Worm (Caenorhabditis elegans) whole organism, young adult: ENCODE data around the gene str-19.

Experiments used
- C06A6.2 ChIP-seq: fragments of 200-800 bp; sonication (Bioruptor generic); conservative IDR thresholded peaks from 2 replicates; pipeline ENCODE4 v1.3.6; 2022; ENCODE audit warnings: missing genetic modification characterization, missing compliant biosample characterization
- C17E4.6 ChIP-seq: fragments of 200-800 bp; sonication (Bioruptor generic); IDR thresholded peaks from 2 replicates; pipeline ENCODE4 v1.3.6; 2022; ENCODE audit warnings: missing genetic modification reagents, missing genetic modification characterization, missing compliant biosample characterization
- D2030.7 ChIP-seq: fragments of 200-800 bp; sonication (Bioruptor generic); IDR thresholded peaks from 2 replicates; pipeline ENCODE4 v1.3.6; 2022; ENCODE audit warnings: missing genetic modification reagents, missing genetic modification characterization, missing compliant biosample characterization
- F10E7.11 ChIP-seq: sonication (generic microtip); optimal IDR thresholded peaks from 2 replicates; lab custom pipeline; 2017; ENCODE audit warnings: mild to moderate bottlenecking, missing genetic modification characterization, moderate library complexity, missing compliant biosample characterization
- F33H1.4 ChIP-seq: fragments of 200-800 bp; sonication (Bioruptor generic); IDR thresholded peaks from 2 replicates; pipeline ENCODE4 v1.3.6; 2022; ENCODE audit warnings: missing genetic modification reagents, missing genetic modification characterization, missing compliant biosample characterization
- F49E8.2 ChIP-seq: sonication (generic microtip); optimal IDR thresholded peaks from 3 replicates; lab custom pipeline; 2017; ENCODE audit warnings: missing genetic modification characterization, mild to moderate bottlenecking, missing compliant biosample characterization, antibody characterized with exemption, moderate library complexity; ENCODE audit not compliant: insufficient read depth
- F55B11.4 ChIP-seq: sonication (generic microtip); optimal IDR thresholded peaks from 2 replicates; lab custom pipeline; 2016; ENCODE audit warnings: missing compliant biosample characterization, missing genetic modification characterization, borderline replicate concordance; ENCODE audit not compliant: insufficient read depth
- K11D2.4 ChIP-seq: fragments of 200-800 bp; sonication (Bioruptor generic); IDR thresholded peaks from 2 replicates; pipeline ENCODE4 v1.3.6; 2022; ENCODE audit warnings: missing genetic modification reagents, missing genetic modification characterization, missing compliant biosample characterization
- K12H6.12 ChIP-seq: fragments of 200-800 bp; sonication (Bioruptor generic); optimal IDR thresholded peaks from 2 replicates; lab custom pipeline; 2018; ENCODE audit warnings: mild to moderate bottlenecking, missing genetic modification characterization, missing compliant biosample characterization
- Y53G8AR.9 ChIP-seq: fragments of 200-800 bp; sonication (Bioruptor generic); conservative IDR thresholded peaks from 2 replicates; pipeline ENCODE4 v1.3.6; 2022; ENCODE audit warnings: missing genetic modification reagents, missing genetic modification characterization, missing compliant biosample characterization
- Y56A3A.18 ChIP-seq: fragments of 200-800 bp; sonication (Bioruptor generic); IDR thresholded peaks from 2 replicates; pipeline ENCODE4 v1.3.6; 2022; ENCODE audit warnings: missing genetic modification reagents, missing genetic modification characterization, missing compliant biosample characterization
- Y67H2A.10 ChIP-seq: fragments of 200-800 bp; sonication (Bioruptor generic); conservative IDR thresholded peaks from 2 replicates; pipeline ENCODE4 v1.3.6; 2022; ENCODE audit warnings: missing genetic modification reagents, missing genetic modification characterization, missing compliant biosample characterization
- Y95B8A.8 ChIP-seq: fragments of 200-800 bp; sonication (Bioruptor generic); IDR thresholded peaks from 2 replicates; pipeline ENCODE4 v1.3.6; 2022; ENCODE audit warnings: missing genetic modification reagents, missing genetic modification characterization, missing compliant biosample characterization
- atf-7 ChIP-seq: sonication (generic microtip); optimal IDR thresholded peaks from 2 replicates; lab custom pipeline; 2017; ENCODE audit warnings: mild to moderate bottlenecking, missing genetic modification characterization, missing compliant biosample characterization
- attf-5 ChIP-seq: fragments of 200-800 bp; sonication (Bioruptor generic); optimal IDR thresholded peaks from 2 replicates; lab custom pipeline; 2018; ENCODE audit warnings: mild to moderate bottlenecking, missing genetic modification characterization, missing compliant biosample characterization
- ccch-3 ChIP-seq: fragments of 200-800 bp; sonication (Bioruptor generic); optimal IDR thresholded peaks from 2 replicates; lab custom pipeline; 2018; ENCODE audit warnings: mild to moderate bottlenecking, missing genetic modification characterization, missing compliant biosample characterization
- ceh-100 ChIP-seq: fragments of 200-800 bp; sonication (Bioruptor generic); IDR thresholded peaks from 2 replicates; pipeline ENCODE4 v1.3.6; 2022; ENCODE audit warnings: missing genetic modification reagents, missing genetic modification characterization, missing compliant biosample characterization
- ceh-79 ChIP-seq: sonication (generic microtip); optimal IDR thresholded peaks from 2 replicates; lab custom pipeline; 2017; ENCODE audit warnings: mild to moderate bottlenecking, missing genetic modification characterization, missing compliant biosample characterization
- chd-7 ChIP-seq: sonication (generic microtip); optimal IDR thresholded peaks from 2 replicates; lab custom pipeline; 2016; ENCODE audit warnings: mild to moderate bottlenecking, missing genetic modification characterization, moderate library complexity, missing compliant biosample characterization
- dpff-1 ChIP-seq: sonication (generic microtip); optimal IDR thresholded peaks from 2 replicates; lab custom pipeline; 2017; ENCODE audit warnings: mild to moderate bottlenecking, missing genetic modification characterization, missing compliant biosample characterization
- hlh-12 ChIP-seq: sonication (generic microtip); optimal IDR thresholded peaks from 2 replicates; lab custom pipeline; 2016; ENCODE audit warnings: missing genetic modification characterization, missing compliant biosample characterization
- hlh-26 ChIP-seq: fragments of 200-800 bp; sonication (Bioruptor generic); conservative IDR thresholded peaks from 2 replicates; pipeline ENCODE4 v1.3.6; 2022; ENCODE audit warnings: missing genetic modification reagents, missing genetic modification characterization, missing compliant biosample characterization
- hmg-1.2 ChIP-seq: fragments of 200-800 bp; sonication (Bioruptor generic); IDR thresholded peaks from 2 replicates; pipeline ENCODE4 v1.3.6; 2022; ENCODE audit warnings: missing genetic modification reagents, missing genetic modification characterization, missing compliant biosample characterization
- hsf-1 ChIP-seq: fragments of 200-800 bp; sonication (Bioruptor generic); IDR thresholded peaks from 2 replicates; pipeline ENCODE4 v1.3.6; 2022; ENCODE audit warnings: missing genetic modification reagents, missing genetic modification characterization, missing compliant biosample characterization
- let-607 ChIP-seq, 2 experiments: fragments of 200-800 bp in 1 of 2; sonication (Bioruptor generic) in 1 of 2; sonication (generic microtip) in 1 of 2; optimal IDR thresholded peaks; 2 replicates each; lab custom pipeline; 2016 to 2018; ENCODE audit warnings: mild to moderate bottlenecking in 2 of 2, missing compliant biosample characterization in 2 of 2, missing genetic modification characterization in 2 of 2, moderate library complexity in 2 of 2, missing genotype in 1 of 2
- lin-54 ChIP-seq: fragments of 200-800 bp; sonication (Bioruptor generic); optimal IDR thresholded peaks from 2 replicates; lab custom pipeline; 2018; ENCODE audit warnings: mild to moderate bottlenecking, missing genetic modification characterization, missing compliant biosample characterization
- lsl-1 ChIP-seq: fragments of 200-800 bp; sonication (Bioruptor generic); optimal IDR thresholded peaks from 2 replicates; lab custom pipeline; 2018; ENCODE audit warnings: mild to moderate bottlenecking, missing genetic modification characterization, moderate library complexity, missing compliant biosample characterization
- lsy-27 ChIP-seq: sonication (generic microtip); optimal IDR thresholded peaks from 2 replicates; lab custom pipeline; 2017; ENCODE audit warnings: missing genetic modification characterization, mild to moderate bottlenecking, missing compliant biosample characterization, antibody characterized with exemption, missing genotype, borderline replicate concordance; ENCODE audit not compliant: insufficient read depth
- mel-28 ChIP-seq: sonication (generic microtip); optimal IDR thresholded peaks from 2 replicates; lab custom pipeline; 2016; ENCODE audit warnings: borderline replicate concordance, mild to moderate bottlenecking, missing genetic modification characterization, missing compliant biosample characterization
- mes-4 ChIP-seq: sonication (generic microtip); optimal IDR thresholded peaks from 2 replicates; lab custom pipeline; 2016; ENCODE audit warnings: missing genotype, missing genetic modification characterization, missing compliant biosample characterization
- nhr-179 ChIP-seq: sonication (generic microtip); optimal IDR thresholded peaks from 2 replicates; lab custom pipeline; 2016; ENCODE audit warnings: mild to moderate bottlenecking, missing genetic modification characterization, missing compliant biosample characterization
- rcor-1 ChIP-seq: fragments of 200-800 bp; sonication (Bioruptor generic); IDR thresholded peaks from 2 replicates; pipeline ENCODE4 v1.3.6; 2022; ENCODE audit warnings: missing genetic modification reagents, missing genetic modification characterization, missing compliant biosample characterization
- repo-1 ChIP-seq: sonication (generic microtip); optimal IDR thresholded peaks from 2 replicates; lab custom pipeline; 2017; ENCODE audit warnings: mild to moderate bottlenecking, missing genetic modification characterization, missing compliant biosample characterization
- snpc-1.3 ChIP-seq: sonication (generic microtip); optimal IDR thresholded peaks from 2 replicates; lab custom pipeline; 2017; ENCODE audit warnings: missing genetic modification characterization, mild to moderate bottlenecking, missing compliant biosample characterization, antibody characterized with exemption, moderate library complexity, missing genotype, missing genetic modification reagents; ENCODE audit not compliant: insufficient read depth
- snpc-4 ChIP-seq, 5 experiments: fragments of 150-350 bp in 1 of 5; sonication (generic microtip) in 4 of 5; optimal IDR thresholded peaks; 2 replicates each; lab custom pipeline; 2014 to 2018; ENCODE audit warnings: missing genetic modification characterization in 5 of 5, missing biosample characterization in 3 of 5, antibody characterized with exemption in 2 of 5, mild to moderate bottlenecking in 2 of 5, missing compliant biosample characterization in 2 of 5, missing genotype in 2 of 5, moderate library complexity in 2 of 5, missing genetic modification reagents in 1 of 5
- somi-1 ChIP-seq: fragments of 200-800 bp; sonication (Bioruptor generic); optimal IDR thresholded peaks from 2 replicates; lab custom pipeline; 2018; ENCODE audit warnings: mild to moderate bottlenecking, missing genetic modification characterization, missing compliant biosample characterization
- sptf-2 ChIP-seq: fragments of 200-800 bp; sonication (Bioruptor generic); optimal IDR thresholded peaks from 2 replicates; lab custom pipeline; 2018; ENCODE audit warnings: mild to moderate bottlenecking, missing genetic modification characterization, missing compliant biosample characterization
- tbp1 ChIP-seq: fragments of 200-800 bp; sonication (Bioruptor generic); optimal IDR thresholded peaks from 2 replicates; lab custom pipeline; 2018; ENCODE audit warnings: mild to moderate bottlenecking, missing genetic modification characterization, missing compliant biosample characterization
- tbx-9 ChIP-seq: sonication (generic microtip); optimal IDR thresholded peaks from 2 replicates; lab custom pipeline; 2016; ENCODE audit warnings: borderline replicate concordance, missing genetic modification characterization, inconsistent platforms, missing compliant biosample characterization
- unc-62 ChIP-seq: fragments of 150-350 bp; optimal IDR thresholded peaks from 2 replicates; lab custom pipeline; 2014; ENCODE audit warnings: missing biosample characterization, missing genetic modification reagents, missing genetic modification characterization
- xnd-1 ChIP-seq: sonication (generic microtip); optimal IDR thresholded peaks from 2 replicates; lab custom pipeline; 2016; ENCODE audit warnings: missing genotype, missing genetic modification reagents, missing genetic modification characterization, missing compliant biosample characterization
- ztf-22 ChIP-seq: fragments of 200-800 bp; sonication (Bioruptor generic); optimal IDR thresholded peaks from 2 replicates; lab custom pipeline; 2018; ENCODE audit warnings: mild to moderate bottlenecking, missing genetic modification characterization, moderate library complexity, missing compliant biosample characterization
- ztf-6 ChIP-seq: fragments of 200-800 bp; sonication (Bioruptor generic); IDR thresholded peaks from 2 replicates; pipeline ENCODE4 v1.3.6; 2022; ENCODE audit warnings: missing genetic modification reagents, missing genetic modification characterization, missing compliant biosample characterization

Gene str-19

DNA sequence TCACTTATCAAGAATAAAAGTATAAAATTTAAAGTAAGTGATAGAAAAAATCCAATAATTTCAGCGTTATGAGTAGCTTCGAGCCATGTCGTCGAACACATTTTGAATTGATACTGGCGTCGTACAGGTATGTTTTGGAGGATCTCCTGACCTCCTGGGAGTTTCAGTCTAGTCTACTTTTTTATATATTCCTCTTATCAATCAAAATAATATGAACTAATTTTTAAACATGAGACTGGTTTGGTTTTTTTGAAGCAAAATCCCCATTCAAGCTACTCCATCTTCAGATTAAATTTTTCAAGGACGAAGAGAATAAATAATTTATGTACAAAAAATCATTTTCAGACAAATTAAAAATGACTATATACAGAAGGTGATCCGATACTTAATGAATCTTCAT is 32.4 kb downstream of the str-19 start, which contains the start of gene str-101:
Gene str-101, minus strand, starts transcription at position 101 of the 400 bp plus-strand sequence.
- TF ChIP-seq Y56A3A.18 (GFP tag; lab: Robert Waterston, UW) (no peak), let-607 (tag; optimal IDR thresholded peaks at IDR 0.05; lab: Kevin White, UChicago) (no peak), hsf-1 (no peak), F49E8.2 (tag; lab: Kevin White, UChicago) (no peak), ztf-22 (GFP tag; lab: Kevin White, UChicago) (no peak), nhr-179 (no peak), D2030.7 (GFP tag; lab: Robert Waterston, UW) (no peak), Y67H2A.10 (no peak), tbx-9 (no peak), ccch-3 (GFP tag; lab: Kevin White, UChicago) (no peak), K11D2.4 (GFP tag; lab: Robert Waterston, UW) (no peak), Y53G8AR.9 (no peak), lsl-1 (GFP tag; lab: Kevin White, UChicago) (no peak), hlh-26 (GFP tag; lab: Robert Waterston, UW) (no peak), dpff-1 (no peak), repo-1 (tag; lab: Kevin White, UChicago) (no peak)

DNA sequence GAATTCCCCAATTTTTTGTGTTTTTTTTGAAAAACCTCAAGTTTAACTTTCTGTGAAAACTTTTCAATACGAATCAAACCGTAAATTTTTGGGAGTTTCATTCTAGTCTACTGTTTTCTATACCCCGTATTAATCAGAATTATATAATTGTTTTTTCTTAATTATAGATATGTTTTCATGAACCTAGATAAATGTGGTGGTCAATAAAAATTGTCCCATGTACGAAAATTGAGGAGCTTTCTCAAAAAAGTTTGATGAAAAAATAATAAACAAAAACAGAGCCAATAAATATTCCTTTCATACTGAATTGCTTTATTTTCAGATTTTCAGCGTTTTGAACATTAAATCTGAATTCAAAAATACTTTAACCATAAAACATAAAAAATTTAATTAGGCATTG is 33.9 kb downstream of the str-19 start, which contains the start of gene Y6E2A.1:
Gene Y6E2A.1, minus strand, starts transcription at position 101 of the 400 bp plus-strand sequence.
- TF ChIP-seq attf-5 (GFP tag; lab: Kevin White, UChicago) (no peak), sptf-2 (GFP tag; lab: Kevin White, UChicago) (no peak), unc-62 (GFP tag; lab: Kevin White, UChicago) (no peak), xnd-1 (tag; lab: Kevin White, UChicago) (no peak), atf-7 (tag; lab: Kevin White, UChicago) (no peak), tbp1 (no peak), F10E7.11 (no peak), snpc-4 (GFP tag; optimal IDR thresholded peaks at IDR 0.05; lab: Kevin White, UChicago) (no peak), snpc-4 (tag; optimal IDR thresholded peaks at IDR 0.05; lab: Kevin White, UChicago) (no peak), Y95B8A.8 (no peak), dpff-1 (no peak), ceh-100 (GFP tag; lab: Robert Waterston, UW) (no peak), mes-4 (tag; lab: Kevin White, UChicago) (no peak), let-607 (tag; optimal IDR thresholded peaks at IDR 0.05; lab: Kevin White, UChicago) (no peak), lsy-27 (tag; lab: Kevin White, UChicago) (no peak), mel-28 (tag; lab: Kevin White, UChicago) (no peak)

DNA sequence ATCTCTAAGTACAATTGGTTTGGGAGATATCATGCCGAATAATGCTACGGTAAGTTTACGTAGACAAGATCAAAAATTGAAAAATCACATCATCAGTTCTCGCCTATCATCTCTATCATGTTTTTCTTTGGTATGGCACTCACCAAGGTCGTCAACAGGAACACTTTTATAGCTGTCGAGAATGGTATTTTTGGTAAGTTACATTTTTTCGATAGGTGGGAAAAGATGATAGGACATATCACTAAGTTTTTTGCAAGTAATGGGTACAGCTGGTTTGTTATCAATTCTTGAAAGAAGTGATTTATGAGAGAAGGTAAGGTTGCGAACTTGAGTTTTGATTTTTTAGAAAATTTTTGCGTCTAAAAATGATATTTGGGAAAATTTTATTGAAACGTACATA is 36.3 kb downstream of the str-19 start:
- TF ChIP-seq ztf-6 (GFP tag; lab: Robert Waterston, UW) (no peak), F33H1.4 (no peak), somi-1 (GFP tag; lab: Kevin White, UChicago) (peak; percentile 27), Y56A3A.18 (GFP tag; lab: Robert Waterston, UW) (no peak)

DNA sequence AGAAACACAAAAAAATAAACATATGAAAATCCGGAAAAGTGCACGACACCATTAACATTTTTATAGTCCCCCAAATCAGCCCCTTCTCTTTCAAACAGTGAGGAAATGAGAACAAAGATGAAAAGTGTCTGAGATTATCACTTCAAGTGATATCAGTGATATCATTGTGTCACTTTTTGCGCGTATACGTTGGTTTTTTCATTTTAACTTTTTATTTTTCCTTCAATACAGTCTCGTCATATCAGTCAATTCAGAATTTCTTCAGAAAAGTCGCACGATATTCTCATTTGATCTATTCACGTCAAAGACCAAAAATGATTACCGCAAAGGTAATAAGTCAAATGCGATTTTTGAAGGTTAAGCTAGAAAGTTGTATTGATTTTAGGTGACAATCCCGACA is 39.5 kb downstream of the str-19 start, which contains the start of gene twk-34:
Gene twk-34, plus strand, starts transcription at position 216 of the 400 bp plus-strand sequence.
- TF ChIP-seq hsf-1 (no peak), F55B11.4 (tag; lab: Kevin White, UChicago) (no peak), K12H6.12 (tag; lab: Kevin White, UChicago) (no peak), C17E4.6 (GFP tag; lab: Robert Waterston, UW) (no peak), lin-54 (no peak), hmg-1.2 (GFP tag; lab: Robert Waterston, UW) (no peak), C06A6.2 (GFP tag; lab: Robert Waterston, UW) (no peak), ceh-79 (tag; lab: Kevin White, UChicago) (no peak), hlh-12 (no peak), chd-7 (tag; lab: Kevin White, UChicago) (no peak), xnd-1 (tag; lab: Kevin White, UChicago) (no peak), lsy-27 (tag; lab: Kevin White, UChicago) (no peak), Y95B8A.8 (no peak), rcor-1 (GFP tag; lab: Robert Waterston, UW) (no peak), tbx-9 (no peak), snpc-1.3 (tag; lab: Kevin White, UChicago) (no peak)
